Fruit fly (Drosophila melanogaster): Measurements from ENCODE around the gene CG33985.

The CG33985 gene

dm6 chr3L:15534274-15535227, 7.9 kb upstream of the CG33985 start (continued):
- TF ChIP-seq Gsc (GFP tag; IDR thresholded peaks at IDR 0.05) (no peak), CG10979 (tag; optimal IDR thresholded peaks at IDR 0.05) (peak; percentile 62), aop (GFP tag; IDR thresholded peaks at IDR 0.05) (peak; percentile 48; the same call in 1 of the 2 replicates), odd (GFP tag; optimal IDR thresholded peaks at IDR 0.05) (peak; percentile 67), ab (GFP tag; optimal IDR thresholded peaks at IDR 0.05) (no peak), CG13624 (GFP tag; optimal IDR thresholded peaks at IDR 0.05) (peak; percentile 59), chinmo (GFP tag; IDR thresholded peaks at IDR 0.05; ENCODE audit: partially characterized antibody) (peak; percentile 97), yki (optimal IDR thresholded peaks at IDR 0.05) (peak; percentile 14), D (optimal IDR thresholded peaks at IDR 0.05) (no peak), D (GFP tag; optimal IDR thresholded peaks at IDR 0.05) (peak; percentile 43), slp2 (GFP tag; optimal IDR thresholded peaks at IDR 0.05) (peak; percentile 41), CG18011 (GFP tag; optimal IDR thresholded peaks at IDR 0.05) (peak; percentile 11), CG10147 (GFP tag; optimal IDR thresholded peaks at IDR 0.05) (peak; percentile 39), seq (GFP tag; IDR thresholded peaks at IDR 0.05) (0 out of 2 replicates have a peak, but pooled peaks have one; percentile 16), lola (GFP tag; optimal IDR thresholded peaks at IDR 0.05) (peak in 1 of 3 experiments; percentile 83), HLHmδ (GFP tag; optimal IDR thresholded peaks at IDR 0.05) (peak; percentile 13), CG1603 (tag; optimal IDR thresholded peaks at IDR 0.05) (peak; percentile 44), CG2129 (GFP tag; IDR thresholded peaks at IDR 0.05; ENCODE audit: partially characterized antibody) (no peak), ato (GFP tag; IDR thresholded peaks at IDR 0.05; ENCODE audit: partially characterized antibody) (no peak), Six4 (GFP tag; optimal IDR thresholded peaks at IDR 0.05) (peak; percentile 15), CG32532 (GFP tag; IDR thresholded peaks at IDR 0.05) (peak; percentile 35; the same call in 1 of the 2 replicates), CG1647 (GFP tag; optimal IDR thresholded peaks at IDR 0.05) (peak; percentile 40), CG7372 (GFP tag; IDR thresholded peaks at IDR 0.05) (peak; percentile 44; the same call in 1 of the 2 replicates), CG9876 (GFP tag; optimal IDR thresholded peaks at IDR 0.05) (no peak), Trl (optimal IDR thresholded peaks at IDR 0.05) (peak in 1 of 2 experiments; percentile 68), Trl (GFP tag; optimal IDR thresholded peaks at IDR 0.05) (no peak), CG14710 (tag; optimal IDR thresholded peaks at IDR 0.05) (peak; percentile 65), Ets97D (GFP tag; optimal IDR thresholded peaks at IDR 0.05) (peak; percentile 0), tio (GFP tag; optimal IDR thresholded peaks at IDR 0.05) (peak; percentile 82), CG11560 (tag; IDR thresholded peaks at IDR 0.05) (peak; percentile 52; the same call in 1 of the 3 replicates), Dip3 (GFP tag; optimal IDR thresholded peaks at IDR 0.05) (peak; percentile 56), CG6813 (GFP tag; optimal IDR thresholded peaks at IDR 0.05) (no peak), Fer3 (tag; optimal IDR thresholded peaks at IDR 0.05) (peak; percentile 13), CG10267 (tag; optimal IDR thresholded peaks at IDR 0.05) (peak; percentile 54), ci (GFP tag; IDR thresholded peaks at IDR 0.05) (peak; percentile 61; the same call in 2 of the 3 replicates), CG3281 (GFP tag; optimal IDR thresholded peaks at IDR 0.05) (peak; percentile 56), CG14860 (GFP tag; IDR thresholded peaks at IDR 0.05; ENCODE audit: partially characterized antibody) (no peak), Lim3 (GFP tag; IDR thresholded peaks at IDR 0.05) (no peak), dmrt11E (tag; optimal IDR thresholded peaks at IDR 0.05) (peak; percentile 75), CG1792 (GFP tag; optimal IDR thresholded peaks at IDR 0.05) (peak; percentile 13), prd (optimal IDR thresholded peaks at IDR 0.05) (no peak), prd (GFP tag; IDR thresholded peaks at IDR 0.05) (peak; percentile 58), Adf1 (GFP tag; IDR thresholded peaks at IDR 0.05) (peak; percentile 73), jing (GFP tag; optimal IDR thresholded peaks at IDR 0.05) (peak; percentile 37), phol (tag; optimal IDR thresholded peaks at IDR 0.05) (peak; percentile 66), sr (GFP tag; IDR thresholded peaks at IDR 0.05) (no peak), schlank (tag; optimal IDR thresholded peaks at IDR 0.05) (no peak), sna (GFP tag; IDR thresholded peaks at IDR 0.05; ENCODE audit: partially characterized antibody) (no peak)

Measured in whole organism, embryonic.